Worm (Caenorhabditis elegans): ENCODE data around the gene str-135.

DNA sequence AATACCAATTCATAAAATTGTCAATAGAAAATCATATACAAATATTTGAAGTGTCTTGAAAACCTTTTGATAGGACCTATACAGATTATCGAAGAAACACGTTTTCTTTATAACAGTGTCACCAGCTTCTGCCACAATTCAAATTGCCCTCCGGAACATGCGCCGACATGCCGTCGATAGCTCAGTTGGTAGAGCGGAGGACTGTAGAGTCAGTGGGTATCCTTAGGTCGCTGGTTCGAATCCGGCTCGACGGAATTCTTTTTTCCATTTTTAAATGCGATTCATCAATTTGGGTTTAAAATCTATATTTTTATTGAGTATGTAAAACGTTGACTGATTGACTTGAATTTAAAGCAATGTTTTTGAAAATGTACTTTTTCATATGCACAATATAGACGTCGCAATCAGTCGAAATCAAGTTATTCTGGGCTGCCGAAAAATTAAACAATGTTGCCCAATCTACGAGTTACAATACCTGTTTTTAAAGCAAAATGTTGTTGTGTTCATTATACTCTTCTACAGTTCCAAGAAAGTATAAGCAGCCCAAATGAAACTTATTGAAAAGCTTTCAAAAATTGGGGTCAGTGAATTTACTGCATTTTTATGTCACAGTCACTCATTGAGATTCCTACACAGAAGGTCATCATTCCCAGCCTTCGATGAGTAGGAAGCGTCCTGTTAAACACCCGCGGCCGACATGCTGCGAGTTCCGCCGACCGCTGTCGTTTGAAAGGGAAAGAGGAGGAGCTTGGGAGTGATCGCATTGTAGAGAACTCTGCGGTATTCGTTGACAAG lies 33.2 kb downstream of the str-135 start:
- TF ChIP-seq snpc-4 (GFP tag; optimal IDR thresholded peaks at IDR 0.05): peak; percentile 99
- peak; percentile 97 to 100 (median 99) for TF ChIP-seq snpc-4 (tag; optimal IDR thresholded peaks at IDR 0.05)
- no peak for TF ChIP-seq F39B2.1 (GFP tag; IDR thresholded peaks at IDR 0.05)
- TF ChIP-seq ekl-4 (GFP tag; IDR thresholded peaks at IDR 0.05): peak; percentile 80
- TF ChIP-seq zim-3 (tag; optimal IDR thresholded peaks at IDR 0.05): no peak
- peak in 1 of 2 experiments; percentile 17 for TF ChIP-seq rec-8 (tag; optimal IDR thresholded peaks at IDR 0.05)

All from whole organism, young adult.